Fruit fly (Drosophila melanogaster): Measurements from ENCODE around the gene CG4440.

DNA sequence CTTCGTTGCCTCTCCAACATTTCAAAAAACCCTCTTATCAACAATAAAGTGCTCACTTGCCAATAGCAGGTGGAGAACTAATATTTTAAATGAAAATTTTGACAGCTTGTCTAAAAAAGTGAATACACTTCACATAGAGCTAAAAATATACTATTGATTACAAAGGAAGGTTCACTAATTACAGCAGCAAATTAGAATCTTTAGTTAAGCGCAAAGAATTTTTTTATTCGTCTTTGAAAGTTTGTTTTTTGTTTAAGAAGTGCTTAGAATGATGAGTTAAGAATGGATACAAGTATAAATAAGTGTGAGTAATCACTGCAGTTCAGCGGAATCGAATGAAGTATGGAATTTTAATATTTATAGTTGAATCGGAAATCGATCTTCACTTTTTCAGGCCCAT is 12.5 kb downstream of the CG4440 start, which contains the start of gene CG44405:
- no peak for TF ChIP-seq CG12768 (GFP tag; optimal IDR thresholded peaks at IDR 0.05)
- TF ChIP-seq tj (GFP tag; optimal IDR thresholded peaks at IDR 0.05): no peak
- no peak for TF ChIP-seq Crg-1 (GFP tag; optimal IDR thresholded peaks at IDR 0.05)
- TF ChIP-seq ovo (GFP tag; optimal IDR thresholded peaks at IDR 0.05): no peak
- TF ChIP-seq CG1620 (GFP tag; optimal IDR thresholded peaks at IDR 0.05): no peak
- no peak for TF ChIP-seq CG33017 (tag; optimal IDR thresholded peaks at IDR 0.05)

Measured in whole organism, adult.